Worm (Caenorhabditis elegans) whole organism, mixed stage, embryonic: ENCODE measurements around the gene K09C6.3.
"Not testable (repeated sequence)": the region's sequence is repeated elsewhere in the genome, so short reads cannot be mapped to it uniquely, and the experiment has no call there.

Source experiments
- M03D4.4 ChIP-seq: sonication (generic microtip); optimal IDR thresholded peaks from 2 replicates; lab custom pipeline; 2017; ENCODE audit warnings: mild to moderate bottlenecking, missing genetic modification characterization, missing compliant biosample characterization
- bed-3 ChIP-seq: fragments of 200-800 bp; sonication (Bioruptor generic); optimal IDR thresholded peaks from 3 replicates; lab custom pipeline; 2018; ENCODE audit warnings: mild to moderate bottlenecking, missing genetic modification characterization, moderate library complexity, missing compliant biosample characterization
- ceh-39 ChIP-seq: fragments of 150-350 bp; optimal IDR thresholded peaks from 2 replicates; lab custom pipeline; 2014; ENCODE audit warnings: missing biosample characterization, missing genetic modification characterization
- ceh-83 ChIP-seq: fragments of 200-800 bp; sonication (Bioruptor generic); optimal IDR thresholded peaks from 2 replicates; lab custom pipeline; 2018; ENCODE audit warnings: mild to moderate bottlenecking, missing genetic modification characterization, missing compliant biosample characterization
- drap-1 ChIP-seq: fragments of 200-800 bp; sonication (Bioruptor generic); optimal IDR thresholded peaks from 3 replicates; lab custom pipeline; 2018; ENCODE audit warnings: mild to moderate bottlenecking, missing genetic modification characterization, missing compliant biosample characterization
- elt-3 ChIP-seq: fragments of 150-350 bp; optimal IDR thresholded peaks from 2 replicates; lab custom pipeline; 2014; ENCODE audit warnings: missing biosample characterization, missing genetic modification characterization
- ham-2 ChIP-seq: fragments of 200-800 bp; sonication (Bioruptor generic); optimal IDR thresholded peaks from 2 replicates; lab custom pipeline; 2018; ENCODE audit warnings: mild to moderate bottlenecking, missing genetic modification characterization, missing compliant biosample characterization
- hlh-1 ChIP-seq: fragments of 150-350 bp; optimal IDR thresholded peaks from 2 replicates; lab custom pipeline; 2014; ENCODE audit warnings: missing biosample characterization, missing genetic modification reagents, missing genetic modification characterization
- lin-13 ChIP-seq: fragments of 150-350 bp; optimal IDR thresholded peaks from 2 replicates; lab custom pipeline; 2014; ENCODE audit warnings: missing biosample characterization, missing genetic modification characterization
- lin-32 ChIP-seq: fragments of 200-800 bp; sonication (Bioruptor generic); optimal IDR thresholded peaks from 2 replicates; lab custom pipeline; 2018; ENCODE audit warnings: mild to moderate bottlenecking, missing genetic modification characterization, missing compliant biosample characterization
- mab-5 ChIP-seq: fragments of 150-350 bp; optimal IDR thresholded peaks from 2 replicates; lab custom pipeline; 2014; ENCODE audit warnings: missing biosample characterization, missing genetic modification characterization
- mep-1 ChIP-seq: fragments of 150-350 bp; optimal IDR thresholded peaks from 2 replicates; lab custom pipeline; 2017; ENCODE audit warnings: missing biosample characterization, missing genetic modification reagents, missing genetic modification characterization, inconsistent platforms
- nhr-12 ChIP-seq: fragments of 150-350 bp; optimal IDR thresholded peaks from 2 replicates; lab custom pipeline; 2014; ENCODE audit warnings: missing biosample characterization, missing genetic modification characterization
- nhr-2 ChIP-seq: fragments of 150-350 bp; optimal IDR thresholded peaks from 2 replicates; lab custom pipeline; 2014; ENCODE audit warnings: missing biosample characterization, missing genetic modification characterization
- nhr-237 ChIP-seq: fragments of 150-350 bp; optimal IDR thresholded peaks from 2 replicates; lab custom pipeline; 2014; ENCODE audit warnings: missing biosample characterization, missing genetic modification characterization
- nhr-28 ChIP-seq: fragments of 150-350 bp; optimal IDR thresholded peaks from 2 replicates; lab custom pipeline; 2014; ENCODE audit warnings: missing biosample characterization, missing genetic modification characterization
- nhr-76 ChIP-seq: sonication (generic microtip); optimal IDR thresholded peaks from 2 replicates; lab custom pipeline; 2017; ENCODE audit warnings: missing biosample characterization, missing genetic modification characterization
- pha-4 ChIP-seq: fragments of 150-350 bp; optimal IDR thresholded peaks from 2 replicates; lab custom pipeline; 2018; ENCODE audit warnings: missing biosample characterization, missing genetic modification reagents, missing genetic modification characterization
- sem-2 ChIP-seq: fragments of 200-800 bp; sonication (Bioruptor generic); optimal IDR thresholded peaks from 2 replicates; lab custom pipeline; 2018; ENCODE audit warnings: mild to moderate bottlenecking, missing genetic modification characterization, missing compliant biosample characterization
- sptf-1 ChIP-seq: sonication (generic microtip); optimal IDR thresholded peaks from 2 replicates; lab custom pipeline; 2017; ENCODE audit warnings: mild to moderate bottlenecking, missing genetic modification characterization, moderate library complexity, missing compliant biosample characterization
- tbx-8 ChIP-seq: fragments of 200-800 bp; sonication (Bioruptor generic); optimal IDR thresholded peaks from 2 replicates; lab custom pipeline; 2018; ENCODE audit warnings: mild to moderate bottlenecking, missing genetic modification characterization, moderate library complexity, missing compliant biosample characterization
- unc-120 ChIP-seq: sonication (generic microtip); optimal IDR thresholded peaks from 2 replicates; lab custom pipeline; 2017; ENCODE audit warnings: missing genetic modification characterization, missing compliant biosample characterization; ENCODE audit not compliant: poor library complexity, severe bottlenecking
- unc-39 ChIP-seq: fragments of 150-350 bp; optimal IDR thresholded peaks from 2 replicates; lab custom pipeline; 2014; ENCODE audit warnings: missing biosample characterization, missing genetic modification characterization
- unc-62 ChIP-seq: fragments of 150-350 bp; optimal IDR thresholded peaks from 2 replicates; lab custom pipeline; 2014; ENCODE audit warnings: missing biosample characterization, missing genetic modification reagents, missing genetic modification characterization
- ztf-11 ChIP-seq: fragments of 150-350 bp; optimal IDR thresholded peaks from 2 replicates; lab custom pipeline; 2014; ENCODE audit warnings: missing biosample characterization, missing genetic modification characterization

Gene K09C6.3

ce11 chrV:820629-821028 is 31.7 kb upstream of the K09C6.3 start, which contains the start of gene srx-32:
Gene srx-32 (minus strand): TSS chrV:820729.
- TF ChIP-seq ztf-11, nhr-28, unc-120 (tag; lab: Kevin White, UChicago): not testable (repeated sequence)

- TF ChIP-seq ceh-39 (tag; lab: Kevin White, UChicago); elt-3 (tag; lab: Kevin White, UChicago); lin-32 (GFP tag; lab: Kevin White, UChicago): not testable (repeated sequence)
These were observed 29.4 kb upstream of the K09C6.3 start, which contains the start of gene srx-31 for ce11 chrV:822922-823321. Gene srx-31 (minus strand): TSS chrV:823022.

- no peak for TF ChIP-seq ham-2
- no peak for TF ChIP-seq M03D4.4 (tag; lab: Kevin White, UChicago)
- no peak for TF ChIP-seq lin-32 (GFP tag; lab: Kevin White, UChicago)
- no peak for TF ChIP-seq elt-3 (tag; lab: Kevin White, UChicago)
- no peak for TF ChIP-seq drap-1
- no peak for TF ChIP-seq unc-39
- TF ChIP-seq nhr-76 (tag; lab: Kevin White, UChicago) = no peak
- no peak for TF ChIP-seq sem-2 (GFP tag; lab: Kevin White, UChicago)
- TF ChIP-seq bed-3 (GFP tag; lab: Kevin White, UChicago) = no peak
- TF ChIP-seq nhr-28 (tag; lab: Kevin White, UChicago) = no peak
- TF ChIP-seq tbx-8 (GFP tag; lab: Kevin White, UChicago) = no peak
These were observed 26.2 kb upstream of the K09C6.3 start, which contains the start of gene F41H8.2 for ce11 chrV:826097-826496. Gene F41H8.2 (plus strand): TSS chrV:826397.

DNA sequence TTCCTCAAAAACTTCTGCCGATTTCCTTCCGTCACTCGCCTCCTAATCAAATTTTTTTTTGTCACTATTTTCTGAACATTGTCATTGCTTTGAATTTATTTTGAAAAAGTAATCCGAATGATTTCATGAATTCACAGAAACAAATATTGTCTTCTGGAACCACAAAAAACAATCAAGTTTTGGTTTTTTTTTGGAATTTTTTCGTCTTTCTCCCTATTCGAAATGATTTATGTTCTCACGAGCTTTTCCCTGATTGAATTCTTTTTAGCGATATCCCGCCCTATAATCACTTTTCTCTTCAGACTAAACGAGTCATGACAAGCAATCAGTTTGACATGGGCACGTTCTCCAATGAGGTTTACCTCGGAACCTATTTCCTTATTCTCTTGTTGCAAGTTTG is 18.9 kb upstream of the K09C6.3 start, which contains the start of gene F41H8.1:
TSS of gene F41H8.1 (plus strand) at position 301 of the 400 bp plus-strand sequence.
- TF ChIP-seq unc-62 (GFP tag; lab: Kevin White, UChicago) (no peak), mep-1 (tag; lab: Kevin White, UChicago) (no peak), lin-13 (tag; lab: Kevin White, UChicago) (no peak), ztf-11 (tag; lab: Kevin White, UChicago) (no peak), sptf-1 (tag; lab: Kevin White, UChicago) (no peak), nhr-237 (no peak), nhr-12 (tag; lab: Kevin White, UChicago) (no peak), drap-1 (no peak), elt-3 (tag; lab: Kevin White, UChicago) (no peak), nhr-28 (tag; lab: Kevin White, UChicago) (no peak), ceh-39 (tag; lab: Kevin White, UChicago) (no peak), ham-2 (no peak), nhr-2 (tag; lab: Kevin White, UChicago) (no peak)

DNA sequence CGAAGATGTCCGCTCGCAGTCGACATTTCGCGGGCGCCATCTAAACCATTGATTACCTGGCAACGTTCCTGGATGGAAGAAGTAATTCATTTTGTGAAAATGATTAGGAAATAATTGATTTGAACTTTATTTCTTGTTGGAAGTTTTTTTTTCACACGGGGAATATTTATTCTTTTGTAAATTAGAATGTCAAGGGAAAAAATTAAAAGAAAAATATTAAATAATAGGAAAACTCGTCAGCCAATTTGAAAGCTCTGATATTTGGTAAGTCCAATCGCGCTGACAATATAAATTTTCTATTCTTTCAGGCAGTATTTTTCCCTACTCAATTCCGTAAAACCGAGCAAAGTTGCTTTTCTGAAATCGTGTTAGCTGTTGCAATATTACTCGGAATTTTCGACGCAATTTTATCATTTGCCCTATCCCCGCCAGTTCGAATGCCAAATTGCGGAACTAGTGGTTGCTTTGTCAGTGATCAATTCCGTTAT is 13.3 kb upstream of the K09C6.3 start, which contains the start of the genes K09C6.7 and K09C6.10:
TSS of gene K09C6.7 (minus strand) at position 101 of the 488 bp plus-strand sequence.
TSS of gene K09C6.10 (plus strand) at position 438 of the 488 bp plus-strand sequence.
- not testable (repeated sequence) for TF ChIP-seq ham-2; unc-62 (GFP tag; lab: Kevin White, UChicago); ceh-83
- TF ChIP-seq, all 35 proteins: peak for 0; not testable (repeated sequence) for 35

DNA sequence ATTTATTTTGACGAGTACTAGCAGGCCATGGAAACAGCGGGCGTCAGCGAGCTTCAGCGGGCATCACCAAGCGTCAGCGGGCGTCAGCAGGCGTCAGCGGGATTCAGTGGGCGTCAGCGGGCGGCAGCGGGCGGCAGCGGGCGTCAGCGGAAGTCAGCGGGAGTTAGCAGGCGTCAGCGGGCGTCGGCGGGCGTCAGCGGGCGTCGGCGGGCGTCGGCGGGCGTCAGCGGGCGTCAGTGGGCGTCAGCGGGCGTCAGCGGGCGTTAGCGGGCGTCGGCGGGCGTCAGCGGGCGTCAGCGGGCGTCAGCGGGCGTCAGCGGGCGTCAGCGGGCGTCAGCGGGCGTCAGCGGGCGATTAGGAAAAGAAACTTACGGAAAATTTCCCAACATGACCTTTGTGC is 9.7 kb upstream of the K09C6.3 start:
- TF ChIP-seq lin-13 (tag; lab: Kevin White, UChicago) = no peak
- no peak for TF ChIP-seq nhr-28 (tag; lab: Kevin White, UChicago)
- TF ChIP-seq ham-2 = no peak
- no peak for TF ChIP-seq ceh-39 (tag; lab: Kevin White, UChicago)
- no peak for TF ChIP-seq hlh-1 (tag; lab: Kevin White, UChicago)
- TF ChIP-seq nhr-237 = no peak
- TF ChIP-seq pha-4 = no peak
- TF ChIP-seq lin-32 (GFP tag; lab: Kevin White, UChicago) = no peak
- TF ChIP-seq tbx-8 (GFP tag; lab: Kevin White, UChicago) = no peak
- no peak for TF ChIP-seq sem-2 (GFP tag; lab: Kevin White, UChicago)
- no peak for TF ChIP-seq elt-3 (tag; lab: Kevin White, UChicago)
- no peak for TF ChIP-seq mep-1 (tag; lab: Kevin White, UChicago)

DNA sequence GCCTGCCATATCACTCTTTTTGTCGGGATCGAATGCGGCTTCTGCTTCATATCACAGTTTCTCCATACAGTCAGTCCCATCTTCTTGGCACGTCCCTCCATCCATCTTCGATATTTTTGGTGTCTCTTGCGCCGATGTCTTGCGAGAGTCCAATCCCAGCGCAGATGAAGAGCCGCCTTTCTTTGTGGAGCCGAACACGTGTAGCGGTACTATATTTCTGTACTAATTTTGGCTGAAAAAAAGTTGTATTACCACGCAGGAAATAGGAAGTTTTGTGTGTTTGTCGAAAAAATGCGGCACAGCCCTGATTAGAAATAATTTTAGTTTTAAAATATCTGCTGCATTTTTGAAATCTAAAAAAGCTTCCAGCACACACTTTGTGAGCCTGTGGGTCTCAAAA is 9.2 kb upstream of the K09C6.3 start, which contains the start of gene K09C6.8:
TSS of gene K09C6.8 (minus strand) at position 101 of the 400 bp plus-strand sequence.
- TF ChIP-seq ham-2; bed-3 (GFP tag; lab: Kevin White, UChicago); mab-5 (tag; lab: Kevin White, UChicago): not testable (repeated sequence)
